Worm (Caenorhabditis elegans): Measurements from ENCODE around the gene B0252.1.

B0252.1 gene

DNA sequence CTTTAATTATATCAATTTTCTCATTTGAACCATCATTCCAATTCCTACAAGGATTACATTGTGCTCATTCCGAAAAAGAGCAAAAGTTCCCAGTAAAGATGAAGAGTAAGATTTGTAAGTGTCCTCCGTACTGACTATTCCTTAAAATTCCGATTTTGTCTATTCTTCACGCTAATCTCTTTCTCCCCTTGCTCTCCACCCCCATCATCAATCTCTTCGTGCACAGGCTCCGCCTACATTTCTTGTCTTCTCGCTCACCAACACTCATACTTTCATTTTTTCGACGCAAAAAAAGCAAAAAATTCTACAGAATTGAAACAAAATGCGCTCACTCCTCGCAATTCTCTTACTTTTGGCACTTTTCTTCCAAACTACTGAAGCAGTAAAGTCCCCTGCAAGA, 3.6 kb upstream of the B0252.1 start, which contains the start of gene B0252.8:
B0252.8 (plus strand) TSS at position 292 of the 400 bp plus-strand sequence.
- TF ChIP-seq lin-39 (tag; optimal IDR thresholded peaks at IDR 0.05), result peak; percentile 71
- TF ChIP-seq pqm-1 (tag; optimal IDR thresholded peaks at IDR 0.05), result no peak

DNA sequence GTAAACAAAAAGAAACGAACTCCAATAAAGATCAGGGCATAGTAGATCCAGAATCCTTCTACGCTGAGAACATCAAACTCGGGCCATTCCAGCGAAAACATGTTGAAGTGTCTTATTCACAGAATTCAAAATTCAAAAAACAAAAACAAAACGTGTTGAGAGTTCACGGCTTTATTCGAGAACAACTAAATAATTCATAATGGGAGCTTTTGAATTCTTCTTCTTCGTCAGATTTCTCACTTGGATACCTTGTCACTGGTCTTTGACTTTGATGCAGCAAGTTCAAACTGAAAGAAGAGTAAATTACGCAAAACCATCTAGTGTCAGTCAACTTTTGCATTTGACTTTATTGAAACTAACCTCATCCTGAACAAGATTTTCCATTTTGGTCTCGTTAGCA, 1.8 kb upstream of the B0252.1 start, which contains the start of gene B0252.11:
B0252.11 (minus strand) TSS at position 101 of the 400 bp plus-strand sequence.
- no peak for TF ChIP-seq nhr-67 (tag; optimal IDR thresholded peaks at IDR 0.05)
- TF ChIP-seq ceh-82 (tag; optimal IDR thresholded peaks at IDR 0.05), result no peak
- TF ChIP-seq ceh-16 (tag; optimal IDR thresholded peaks at IDR 0.05), result no peak
- no peak for TF ChIP-seq ceh-9 (tag; optimal IDR thresholded peaks at IDR 0.05)
- no peak for TF ChIP-seq fkh-2 (tag; optimal IDR thresholded peaks at IDR 0.05)
- no peak for TF ChIP-seq nhr-43 (tag; optimal IDR thresholded peaks at IDR 0.05; ENCODE audit: poor library complexity, severe bottlenecking)
- no peak for TF ChIP-seq snpc-4 (tag; optimal IDR thresholded peaks at IDR 0.05)

DNA sequence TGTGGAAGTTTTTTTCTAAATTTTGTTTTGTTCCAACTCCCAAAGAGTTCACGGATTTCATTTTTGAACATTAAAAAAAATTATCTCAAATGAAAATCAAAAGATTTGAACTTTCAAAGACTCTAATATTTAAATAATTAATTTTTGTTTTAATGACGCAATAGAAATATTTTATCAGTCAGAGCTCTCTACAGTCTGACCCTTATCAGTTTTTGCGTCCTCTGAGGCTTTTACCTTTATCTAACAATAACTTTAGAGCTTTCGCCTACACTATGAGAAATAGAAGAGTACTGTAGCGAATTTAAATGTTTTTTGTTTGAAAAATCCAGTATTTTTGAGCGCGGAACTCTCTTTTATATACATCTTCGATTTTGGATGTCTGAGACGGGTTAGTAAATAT, 618 bp upstream of the B0252.1 start, which contains the start of gene B0252.5:
B0252.5 (minus strand) TSS at position 17 of the 400 bp plus-strand sequence.
- TF ChIP-seq nhr-23 (tag; optimal IDR thresholded peaks at IDR 0.05), result no peak
- peak; percentile 9 for TF ChIP-seq pqm-1 (tag; optimal IDR thresholded peaks at IDR 0.05)
- TF ChIP-seq skn-1 (tag; optimal IDR thresholded peaks at IDR 0.05), result no peak
- no peak for TF ChIP-seq hmg-11 (tag; optimal IDR thresholded peaks at IDR 0.05)
- no peak for TF ChIP-seq nhr-76 (tag; optimal IDR thresholded peaks at IDR 0.05)
- TF ChIP-seq elt-2 (tag; optimal IDR thresholded peaks at IDR 0.05), result peak; percentile 55

DNA sequence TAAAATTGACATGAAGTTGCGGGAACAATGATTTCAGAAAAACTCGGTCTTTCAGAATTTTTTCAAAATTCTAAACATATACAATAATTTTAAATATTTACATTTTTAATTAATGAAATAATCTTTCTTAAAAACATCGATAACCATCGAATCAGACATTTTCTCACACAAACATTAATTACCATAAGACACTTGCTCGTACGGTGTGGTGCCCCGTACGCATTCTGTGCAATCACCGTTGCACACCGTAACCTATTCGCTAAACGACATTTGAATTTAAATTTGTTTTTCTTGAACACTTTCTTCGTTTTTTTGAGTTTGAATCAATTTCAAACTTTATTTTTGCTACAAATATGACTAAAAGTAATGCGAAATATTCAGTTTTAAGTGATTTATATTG, 4.3 kb downstream of the B0252.1 start:
- TF ChIP-seq hmg-11 (tag; optimal IDR thresholded peaks at IDR 0.05) (no peak), elt-3 (tag; optimal IDR thresholded peaks at IDR 0.05) (no peak), jun-1 (tag; optimal IDR thresholded peaks at IDR 0.05) (no peak), ceh-9 (tag; optimal IDR thresholded peaks at IDR 0.05) (no peak), aly-2 (tag; optimal IDR thresholded peaks at IDR 0.05) (no peak), daf-12 (tag; optimal IDR thresholded peaks at IDR 0.05) (no peak), ama-1 (optimal IDR thresholded peaks at IDR 0.05) (no peak), nhr-25 (tag; optimal IDR thresholded peaks at IDR 0.05) (no peak), nhr-43 (tag; optimal IDR thresholded peaks at IDR 0.05; ENCODE audit: poor library complexity, severe bottlenecking) (no peak), nhr-23 (tag; optimal IDR thresholded peaks at IDR 0.05) (no peak), ceh-28 (tag; optimal IDR thresholded peaks at IDR 0.05) (no peak), egl-27 (tag; optimal IDR thresholded peaks at IDR 0.05) (no peak), eor-1 (tag; optimal IDR thresholded peaks at IDR 0.05) (no peak), unc-62 (GFP tag; optimal IDR thresholded peaks at IDR 0.05) (no peak), nhr-11 (tag; optimal IDR thresholded peaks at IDR 0.05) (no peak), ceh-82 (tag; optimal IDR thresholded peaks at IDR 0.05) (no peak), sea-2 (GFP tag; optimal IDR thresholded peaks at IDR 0.05) (no peak), fkh-10 (GFP tag; optimal IDR thresholded peaks at IDR 0.05) (no peak), elt-1 (tag; optimal IDR thresholded peaks at IDR 0.05) (no peak), lin-39 (tag; optimal IDR thresholded peaks at IDR 0.05) (no peak)

DNA sequence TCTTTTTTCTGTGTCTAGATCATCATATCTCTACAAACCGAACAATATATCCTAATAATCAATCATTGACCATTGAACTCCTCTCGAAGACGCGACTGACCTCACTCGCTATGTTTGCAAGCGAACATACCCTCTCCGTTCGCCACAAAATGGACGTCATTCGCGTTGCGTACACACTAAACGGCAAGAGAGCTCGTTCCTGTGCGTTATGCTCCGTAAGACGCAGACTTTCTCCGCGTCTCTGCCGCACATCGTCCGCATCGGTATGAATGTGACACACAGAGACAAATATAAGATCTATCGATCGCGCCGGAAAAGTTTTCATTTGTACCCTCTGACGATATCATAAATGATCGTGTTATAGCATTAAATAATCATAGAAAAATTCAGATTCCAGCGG, 6.6 kb downstream of the B0252.1 start:
- no peak for TF ChIP-seq mml-1 (tag; optimal IDR thresholded peaks at IDR 0.05)
- TF ChIP-seq R02D3.7 (tag; optimal IDR thresholded peaks at IDR 0.05), result no peak
- TF ChIP-seq daf-12 (tag; optimal IDR thresholded peaks at IDR 0.05), result no peak

DNA sequence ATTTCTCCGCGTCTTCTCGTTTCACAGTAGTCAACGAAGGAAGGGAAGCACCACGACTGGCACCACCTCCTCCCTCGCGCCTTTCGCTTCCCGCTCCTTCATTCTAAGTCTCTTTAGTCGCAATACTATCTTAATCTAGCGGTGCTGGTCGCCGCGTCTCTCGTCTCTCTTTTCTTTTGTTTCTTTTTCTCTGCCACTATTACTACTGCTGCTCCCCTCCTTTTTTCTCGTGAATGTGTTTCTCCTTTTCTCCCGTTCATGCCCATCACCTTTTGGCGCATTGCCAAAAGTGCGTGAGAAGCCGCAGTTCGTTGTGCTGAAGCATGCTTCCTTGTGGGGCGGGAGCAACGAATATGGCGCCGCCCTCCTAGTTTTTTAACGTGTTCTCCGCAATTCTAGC, 7.0 kb downstream of the B0252.1 start:
- TF ChIP-seq egl-27 (tag; optimal IDR thresholded peaks at IDR 0.05) (peak; percentile 59), nhr-23 (tag; optimal IDR thresholded peaks at IDR 0.05) (peak; percentile 46), skn-1 (tag; optimal IDR thresholded peaks at IDR 0.05) (peak; percentile 79), zag-1 (tag; optimal IDR thresholded peaks at IDR 0.05) (no peak), lin-39 (tag; optimal IDR thresholded peaks at IDR 0.05) (peak; percentile 60), fkh-10 (GFP tag; optimal IDR thresholded peaks at IDR 0.05) (peak; percentile 44), elt-2 (tag; optimal IDR thresholded peaks at IDR 0.05) (peak; percentile 92), egl-5 (tag; optimal IDR thresholded peaks at IDR 0.05) (no peak), fos-1 (tag; optimal IDR thresholded peaks at IDR 0.05) (peak; percentile 37), hmg-11 (tag; optimal IDR thresholded peaks at IDR 0.05) (peak; percentile 86), unc-62 (GFP tag; optimal IDR thresholded peaks at IDR 0.05) (peak; percentile 6), nhr-25 (tag; optimal IDR thresholded peaks at IDR 0.05) (peak; percentile 37), lsy-12 (tag; optimal IDR thresholded peaks at IDR 0.05) (peak; percentile 33), ceh-82 (tag; optimal IDR thresholded peaks at IDR 0.05) (no peak), tbx-2 (tag; optimal IDR thresholded peaks at IDR 0.05) (peak; percentile 48), sea-2 (GFP tag; optimal IDR thresholded peaks at IDR 0.05) (no peak), jun-1 (tag; optimal IDR thresholded peaks at IDR 0.05) (peak; percentile 88), daf-12 (tag; optimal IDR thresholded peaks at IDR 0.05) (no peak), ceh-16 (tag; optimal IDR thresholded peaks at IDR 0.05) (no peak), ceh-28 (tag; optimal IDR thresholded peaks at IDR 0.05) (peak; percentile 42), pqm-1 (tag; optimal IDR thresholded peaks at IDR 0.05) (peak; percentile 56), pha-4 (tag; optimal IDR thresholded peaks at IDR 0.05) (peak; percentile 68), R02D3.7 (tag; optimal IDR thresholded peaks at IDR 0.05) (peak; percentile 23), nfya-1 (tag; optimal IDR thresholded peaks at IDR 0.05; ENCODE audit: insufficient read depth) (peak; percentile 79), nhr-77 (tag; optimal IDR thresholded peaks at IDR 0.05) (no peak), snpc-4 (tag; optimal IDR thresholded peaks at IDR 0.05) (peak; percentile 72), mdl-1 (tag; optimal IDR thresholded peaks at IDR 0.05) (peak; percentile 62), lin-15B (tag; optimal IDR thresholded peaks at IDR 0.05) (peak; percentile 38)
